Fruit fly (Drosophila melanogaster) whole organism, embryonic: ENCODE results near the gene Drsl1.

Experiments
- Abd-B ChIP-seq: fragments of 200-800 bp; sonication (Bioruptor generic); optimal IDR thresholded peaks from 2 replicates; lab custom pipeline; 2018; ENCODE audit warnings: missing biosample characterization, mild to moderate bottlenecking, missing genetic modification characterization, moderate library complexity
- Bdp1 ChIP-seq: fragments of 200-800 bp; sonication (Bioruptor generic); optimal IDR thresholded peaks from 3 replicates; lab custom pipeline; 2016; ENCODE audit warnings: missing biosample characterization, missing genetic modification characterization
- Bgb ChIP-seq: fragments of 200-800 bp; sonication (Bioruptor generic); IDR thresholded peaks from 2 replicates; pipeline ENCODE4 v1.3.6; 2022; ENCODE audit warnings: missing biosample characterization, missing genetic modification characterization; ENCODE audit not compliant: partially characterized antibody
- CG10366 ChIP-seq: fragments of 200-800 bp; sonication (Bioruptor generic); IDR thresholded peaks from 2 replicates; pipeline ENCODE4 v1.3.6; 2022; ENCODE audit warnings: missing biosample characterization, missing genetic modification characterization
- CG11456 ChIP-seq: fragments of 200-800 bp; sonication (Bioruptor generic); IDR thresholded peaks from 3 replicates; pipeline ENCODE4 v1.3.6; 2022; ENCODE audit warnings: missing biosample characterization, missing genetic modification characterization
- CG11695 ChIP-seq: fragments of 200-800 bp; sonication (Bioruptor generic); IDR thresholded peaks from 3 replicates; pipeline ENCODE4 v1.3.6; 2022; ENCODE audit warnings: missing biosample characterization, missing genetic modification characterization
- CG12236 ChIP-seq: fragments of 200-800 bp; sonication (Bioruptor generic); optimal IDR thresholded peaks from 2 replicates; lab custom pipeline; 2016; ENCODE audit warnings: missing biosample characterization, missing genetic modification characterization
- CG12659 ChIP-seq: fragments of 200-800 bp; sonication (Bioruptor generic); optimal IDR thresholded peaks from 3 replicates; lab custom pipeline; 2017; ENCODE audit warnings: mild to moderate bottlenecking, missing biosample characterization, missing genetic modification reagents, missing genetic modification characterization
- CG12769 ChIP-seq: fragments of 200-800 bp; sonication (Bioruptor generic); optimal IDR thresholded peaks from 2 replicates; lab custom pipeline; 2019; ENCODE audit warnings: missing biosample characterization, mild to moderate bottlenecking, missing genetic modification characterization, moderate library complexity
- CG13424 ChIP-seq: fragments of 200-800 bp; sonication (Bioruptor generic); optimal IDR thresholded peaks from 2 replicates; lab custom pipeline; 2019; ENCODE audit warnings: missing biosample characterization, mild to moderate bottlenecking, missing genetic modification characterization, moderate library complexity
- CG14050 ChIP-seq: fragments of 200-800 bp; sonication (Bioruptor generic); IDR thresholded peaks from 3 replicates; pipeline ENCODE4 v1.3.6; 2022; ENCODE audit warnings: missing biosample characterization, missing genetic modification characterization
- CG17186 ChIP-seq: fragments of 200-800 bp; sonication (Bioruptor generic); optimal IDR thresholded peaks from 3 replicates; lab custom pipeline; 2017; ENCODE audit warnings: missing biosample characterization, missing genetic modification reagents, missing genetic modification characterization
- CG1792 ChIP-seq: fragments of 200-800 bp; sonication (Bioruptor generic); optimal IDR thresholded peaks from 2 replicates; lab custom pipeline; 2016; ENCODE audit warnings: missing biosample characterization, missing genetic modification characterization
- CG31224 ChIP-seq: fragments of 200-800 bp; sonication (Bioruptor generic); IDR thresholded peaks from 2 replicates; pipeline ENCODE4 v1.3.6; 2022; ENCODE audit warnings: missing biosample characterization, missing genetic modification characterization
- CG4282 ChIP-seq: fragments of 200-800 bp; sonication (Bioruptor generic); optimal IDR thresholded peaks from 2 replicates; lab custom pipeline; 2016; ENCODE audit warnings: missing biosample characterization, missing genetic modification characterization
- CG4328 ChIP-seq: fragments of 200-800 bp; sonication (Bioruptor generic); optimal IDR thresholded peaks from 3 replicates; lab custom pipeline; 2017; ENCODE audit warnings: missing biosample characterization, missing genetic modification reagents, missing genetic modification characterization
- CG4854 ChIP-seq: fragments of 200-800 bp; sonication (Bioruptor generic); optimal IDR thresholded peaks from 2 replicates; lab custom pipeline; 2016; ENCODE audit warnings: missing biosample characterization, missing genetic modification characterization, inconsistent platforms
- CG7786 ChIP-seq: fragments of 200-800 bp; sonication (Bioruptor generic); optimal IDR thresholded peaks from 2 replicates; lab custom pipeline; 2016; ENCODE audit warnings: missing biosample characterization, missing genetic modification characterization
- CG8359 ChIP-seq: fragments of 200-800 bp; sonication (Bioruptor generic); optimal IDR thresholded peaks from 2 replicates; lab custom pipeline; 2017; ENCODE audit warnings: missing biosample characterization, mild to moderate bottlenecking, missing genetic modification characterization, borderline replicate concordance
- CG8388 ChIP-seq: fragments of 200-800 bp; sonication (Bioruptor generic); optimal IDR thresholded peaks from 2 replicates; lab custom pipeline; 2019; ENCODE audit warnings: missing biosample characterization, mild to moderate bottlenecking, missing genetic modification characterization, moderate library complexity
- Camta ChIP-seq: fragments of 200-800 bp; sonication (Bioruptor generic); optimal IDR thresholded peaks from 2 replicates; lab custom pipeline; 2016; ENCODE audit warnings: missing biosample characterization, missing genetic modification characterization
- Deaf1 ChIP-seq: fragments of 200-800 bp; optimal IDR thresholded peaks from 3 replicates; lab custom pipeline; 2019; ENCODE audit warnings: missing biosample characterization, mild to moderate bottlenecking, missing genetic modification characterization, moderate library complexity
- Dek ChIP-seq: fragments of 200-800 bp; sonication (Bioruptor generic); optimal IDR thresholded peaks from 3 replicates; lab custom pipeline; 2019; ENCODE audit warnings: missing biosample characterization, mild to moderate bottlenecking, missing genetic modification characterization, moderate library complexity
- Elba2 ChIP-seq: fragments of 200-800 bp; sonication (Bioruptor generic); optimal IDR thresholded peaks from 3 replicates; lab custom pipeline; 2016; ENCODE audit warnings: missing biosample characterization, missing genetic modification characterization
- HLH54F ChIP-seq: fragments of 200-800 bp; sonication (Bioruptor generic); optimal IDR thresholded peaks from 3 replicates; lab custom pipeline; 2016; ENCODE audit warnings: missing biosample characterization, missing genetic modification characterization
- Mad ChIP-seq: fragments of 200-800 bp; sonication (Bioruptor generic); optimal IDR thresholded peaks from 2 replicates; lab custom pipeline; 2016; ENCODE audit warnings: missing biosample characterization, missing genetic modification characterization
- Myb ChIP-seq: fragments of 200-800 bp; sonication (Bioruptor generic); optimal IDR thresholded peaks from 2 replicates; lab custom pipeline; 2016; ENCODE audit warnings: missing biosample characterization, missing genetic modification characterization
- Oli ChIP-seq: fragments of 200-800 bp; sonication (Bioruptor generic); optimal IDR thresholded peaks from 2 replicates; lab custom pipeline; 2018; ENCODE audit warnings: missing biosample characterization, mild to moderate bottlenecking, missing genetic modification characterization, moderate library complexity
- Sox100B ChIP-seq: fragments of 200-800 bp; sonication (Bioruptor generic); optimal IDR thresholded peaks from 3 replicates; lab custom pipeline; 2018; ENCODE audit warnings: missing biosample characterization, mild to moderate bottlenecking, missing genetic modification characterization
- Sox102F ChIP-seq: fragments of 200-800 bp; sonication (Bioruptor generic); optimal IDR thresholded peaks from 2 replicates; lab custom pipeline; 2018; ENCODE audit warnings: missing biosample characterization, mild to moderate bottlenecking, missing genetic modification characterization, moderate library complexity
- Vsx1 ChIP-seq: fragments of 200-800 bp; sonication (Bioruptor generic); optimal IDR thresholded peaks from 2 replicates; lab custom pipeline; 2017; ENCODE audit warnings: missing biosample characterization, mild to moderate bottlenecking, missing genetic modification characterization, missing genetic modification reagents
- ab ChIP-seq: fragments of 200-800 bp; sonication (Bioruptor generic); optimal IDR thresholded peaks from 2 replicates; lab custom pipeline; 2016; ENCODE audit warnings: missing biosample characterization, missing genetic modification characterization
- cad ChIP-seq: fragments of >200 bp; optimal IDR thresholded peaks from 2 replicates; lab custom pipeline; 2017; ENCODE audit warnings: missing biosample characterization, missing genetic modification characterization
- dmrt99B ChIP-seq: fragments of 200-800 bp; sonication (Bioruptor generic); optimal IDR thresholded peaks from 2 replicates; lab custom pipeline; 2018; ENCODE audit warnings: missing biosample characterization, mild to moderate bottlenecking, missing genetic modification characterization, moderate library complexity
- dpn ChIP-seq, 2 experiments: fragments of 200-800 bp; sonication (Bioruptor generic); optimal IDR thresholded peaks; 3 replicates each; lab custom pipeline; 2016; ENCODE audit warnings: missing biosample characterization in 2 of 2, missing genetic modification characterization in 2 of 2
- fd102C ChIP-seq: fragments of 200-800 bp; sonication (Bioruptor generic); optimal IDR thresholded peaks from 2 replicates; lab custom pipeline; 2018; ENCODE audit warnings: missing biosample characterization, mild to moderate bottlenecking, missing genetic modification characterization, moderate library complexity
- fd3F ChIP-seq: fragments of 200-800 bp; sonication (Bioruptor generic); optimal IDR thresholded peaks from 2 replicates; lab custom pipeline; 2018; ENCODE audit warnings: missing biosample characterization, mild to moderate bottlenecking, missing genetic modification characterization, moderate library complexity
- grau ChIP-seq: fragments of 200-800 bp; optimal IDR thresholded peaks from 3 replicates; lab custom pipeline; 2019; ENCODE audit warnings: missing biosample characterization, mild to moderate bottlenecking, missing genetic modification characterization, moderate library complexity
- grn ChIP-seq: fragments of 200-800 bp; sonication (Bioruptor generic); optimal IDR thresholded peaks from 3 replicates; lab custom pipeline; 2017; ENCODE audit warnings: missing biosample characterization, missing genetic modification characterization
- hbn ChIP-seq: fragments of 200-800 bp; sonication (Bioruptor generic); IDR thresholded peaks from 2 replicates; pipeline ENCODE4 v1.3.6; 2022; ENCODE audit warnings: missing biosample characterization, missing genetic modification characterization; ENCODE audit not compliant: partially characterized antibody
- nom ChIP-seq: fragments of 200-800 bp; sonication (Bioruptor generic); optimal IDR thresholded peaks from 2 replicates; lab custom pipeline; 2017; ENCODE audit warnings: missing biosample characterization, missing genetic modification characterization, mild to moderate bottlenecking, moderate library complexity, missing genetic modification reagents
- phol ChIP-seq: fragments of 200-800 bp; sonication (Bioruptor generic); optimal IDR thresholded peaks from 3 replicates; lab custom pipeline; 2018; ENCODE audit warnings: missing biosample characterization, mild to moderate bottlenecking, missing genetic modification characterization, moderate library complexity
- sc ChIP-seq, 3 experiments: fragments of >200 bp in 2 of 3; fragments of 200-800 bp in 1 of 3; sonication (Bioruptor generic) in 1 of 3; optimal IDR thresholded peaks; 2 replicates in 2 of 3; 3 replicates in 1 of 3; lab custom pipeline; 2017; ENCODE audit warnings: mild to moderate bottlenecking in 1 of 3, missing biosample characterization in 1 of 3, missing genetic modification characterization in 1 of 3, missing genetic modification reagents in 1 of 3
- sd ChIP-seq: fragments of 200-800 bp; sonication (Bioruptor generic); optimal IDR thresholded peaks from 3 replicates; lab custom pipeline; 2018; ENCODE audit warnings: missing biosample characterization, mild to moderate bottlenecking, missing genetic modification characterization, moderate library complexity
- seq ChIP-seq: fragments of 200-800 bp; sonication (Bioruptor generic); IDR thresholded peaks from 2 replicates; pipeline ENCODE4 v1.3.6; 2022; ENCODE audit warnings: missing biosample characterization, missing genetic modification characterization
- sima ChIP-seq: fragments of 200-800 bp; sonication (Bioruptor generic); optimal IDR thresholded peaks from 2 replicates; lab custom pipeline; 2016; ENCODE audit warnings: missing biosample characterization, missing genetic modification characterization
- tll ChIP-seq, 2 experiments: fragments of 200-800 bp in 1 of 2; fragments of >200 bp in 1 of 2; sonication (Bioruptor generic) in 1 of 2; optimal IDR thresholded peaks; 2 replicates each; lab custom pipeline; 2017 to 2019; ENCODE audit warnings: missing biosample characterization in 2 of 2, missing genetic modification characterization in 2 of 2, mild to moderate bottlenecking in 1 of 2, moderate library complexity in 1 of 2
- trem ChIP-seq: fragments of 200-800 bp; optimal IDR thresholded peaks from 3 replicates; lab custom pipeline; 2019; ENCODE audit warnings: missing biosample characterization, mild to moderate bottlenecking, missing genetic modification characterization, moderate library complexity
- vfl ChIP-seq: fragments of 200-800 bp; sonication (Bioruptor generic); optimal IDR thresholded peaks from 2 replicates; lab custom pipeline; 2016; ENCODE audit warnings: missing biosample characterization, missing genetic modification characterization

Drsl1 gene

DNA sequence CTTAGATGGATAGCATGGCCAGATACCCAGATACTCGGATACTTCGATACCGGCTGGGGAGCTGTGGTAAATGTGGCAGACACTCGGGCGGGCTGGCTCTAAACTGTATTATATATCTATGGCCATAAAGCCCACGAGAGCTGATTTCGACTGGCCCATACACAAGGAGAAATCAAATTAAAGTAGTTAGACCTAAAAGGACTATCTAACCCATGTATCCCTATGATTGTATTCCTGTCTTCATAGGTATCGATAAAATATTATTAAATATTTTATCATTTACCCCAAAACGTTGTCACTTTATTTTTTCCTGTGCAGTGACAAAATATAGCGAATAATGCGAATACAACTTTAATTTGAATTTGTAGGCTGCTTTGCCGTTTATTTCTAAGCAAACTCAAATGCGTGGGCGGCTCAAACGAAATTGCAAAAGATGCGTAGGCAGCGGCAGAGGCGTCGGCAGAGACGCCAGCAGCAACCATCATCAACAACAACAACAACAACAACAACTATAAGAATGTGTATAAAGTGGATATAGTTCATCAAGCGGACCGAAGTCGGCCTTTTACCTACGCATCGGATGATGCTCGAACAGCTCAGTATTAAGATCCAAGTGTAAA lies 46.4 kb upstream of the Drsl1 start (continued):
- TF ChIP-seq cad (no peak), Mad (GFP tag; lab: Kevin White, UChicago) (peak; percentile 8), fd3F (GFP tag; lab: Kevin White, UChicago) (peak; percentile 27), CG8359 (GFP tag; lab: Kevin White, UChicago) (no peak), dpn (GFP tag; optimal IDR thresholded peaks at IDR 0.05; lab: Kevin White, UChicago) (peak; percentile 6 to 17), CG12659 (GFP tag; lab: Kevin White, UChicago) (no peak), CG4328 (GFP tag; lab: Kevin White, UChicago) (no peak), vfl (no peak), trem (no peak), sd (tag; lab: Kevin White, UChicago) (no peak), grn (GFP tag; lab: Kevin White, UChicago) (no peak), HLH54F (GFP tag; lab: Kevin White, UChicago) (no peak), dmrt99B (tag; lab: Kevin White, UChicago) (peak; percentile 52), grau (peak; percentile 44), Dek (tag; lab: Kevin White, UChicago) (peak; percentile 47), Deaf1 (tag; lab: Kevin White, UChicago) (no peak), CG31224 (peak; percentile 39; the same call in 1 of the 2 replicates), CG12769 (tag; lab: Kevin White, UChicago) (peak; percentile 62), ab (GFP tag; lab: Kevin White, UChicago) (no peak), sc (optimal IDR thresholded peaks at IDR 0.05; lab: Kevin White, UChicago) (no peak), sc (GFP tag; optimal IDR thresholded peaks at IDR 0.05; lab: Kevin White, UChicago) (no peak), CG10366 (GFP tag; lab: Robert Waterston, UW) (peak; percentile 64), nom (GFP tag; lab: Kevin White, UChicago) (no peak), Myb (GFP tag; lab: Kevin White, UChicago) (no peak), CG11456 (GFP tag; lab: Robert Waterston, UW) (peak; percentile 68; the same call in 2 of the 3 replicates), CG1792 (no peak), CG12236 (GFP tag; lab: Kevin White, UChicago) (no peak), seq (peak; percentile 23; the same call in 1 of the 2 replicates), CG14050 (GFP tag; lab: Robert Waterston, UW) (0 out of 3 replicates have a peak, but pooled peaks have one; percentile 31), CG4282 (GFP tag; lab: Kevin White, UChicago) (no peak), CG7786 (GFP tag; lab: Kevin White, UChicago) (no peak), Bdp1 (no peak), Abd-B (GFP tag; lab: Kevin White, UChicago) (peak; percentile 44), CG11695 (peak; percentile 69), hbn (GFP tag; lab: Robert Waterston, UW) (no peak), tll (GFP tag; optimal IDR thresholded peaks at IDR 0.05; lab: Kevin White, UChicago) (no peak), CG4854 (GFP tag; lab: Kevin White, UChicago) (no peak), Elba2 (GFP tag; lab: Kevin White, UChicago) (no peak), Camta (GFP tag; lab: Kevin White, UChicago) (no peak), sima (GFP tag; lab: Kevin White, UChicago) (no peak), Oli (peak; percentile 32), phol (tag; lab: Kevin White, UChicago) (peak; percentile 17), Sox100B (GFP tag; lab: Kevin White, UChicago) (no peak), CG8388 (GFP tag; lab: Kevin White, UChicago) (peak; percentile 35), Sox102F (GFP tag; lab: Kevin White, UChicago) (peak; percentile 75), Vsx1 (GFP tag; lab: Kevin White, UChicago) (no peak), fd102C (GFP tag; lab: Kevin White, UChicago) (no peak), CG13424 (peak; percentile 44), Bgb (no peak), CG17186 (GFP tag; lab: Kevin White, UChicago) (no peak)
